Worm (Caenorhabditis elegans): ENCODE measurements around the gene srsx-34.

Gene srsx-34

ce11 chrV:9013765-9014164 lies 22.0 kb upstream of the srsx-34 start, which contains the start of gene srh-201:
Gene srh-201, minus strand, starts transcription at chrV:9013865.
- no peak for TF ChIP-seq sem-2 (GFP tag; optimal IDR thresholded peaks at IDR 0.05)
- TF ChIP-seq nhr-12 (tag; optimal IDR thresholded peaks at IDR 0.05) = no peak
- TF ChIP-seq nhr-28 (tag; optimal IDR thresholded peaks at IDR 0.05) = no peak
- no peak for TF ChIP-seq lin-13 (tag; optimal IDR thresholded peaks at IDR 0.05)
- no peak for TF ChIP-seq lsy-2 (tag; optimal IDR thresholded peaks at IDR 0.05)
- no peak for TF ChIP-seq ceh-43 (GFP tag; optimal IDR thresholded peaks at IDR 0.05)
- no peak for TF ChIP-seq pha-4 (tag; optimal IDR thresholded peaks at IDR 0.05)
- TF ChIP-seq elt-1 (tag; optimal IDR thresholded peaks at IDR 0.05; ENCODE audit: borderline replicate concordance, insufficient read depth) = no peak
- no peak for TF ChIP-seq nhr-76 (tag; optimal IDR thresholded peaks at IDR 0.05)
- no peak for TF ChIP-seq ham-2 (GFP tag; optimal IDR thresholded peaks at IDR 0.05)
- TF ChIP-seq mab-5 (tag; optimal IDR thresholded peaks at IDR 0.05) = no peak
- no peak for TF ChIP-seq mls-2 (tag; optimal IDR thresholded peaks at IDR 0.05)
- no peak for TF ChIP-seq elt-3 (tag; optimal IDR thresholded peaks at IDR 0.05)
- no peak for TF ChIP-seq ceh-83 (GFP tag; optimal IDR thresholded peaks at IDR 0.05)
- TF ChIP-seq lin-32 (GFP tag; optimal IDR thresholded peaks at IDR 0.05) = no peak
- no peak for TF ChIP-seq ceh-39 (tag; optimal IDR thresholded peaks at IDR 0.05)
- TF ChIP-seq drap-1 (GFP tag; optimal IDR thresholded peaks at IDR 0.05) = no peak

ce11 chrV:9015540-9015939 lies 20.2 kb upstream of the srsx-34 start, which contains the start of gene srt-18:
Gene srt-18, minus strand, starts transcription at chrV:9015640.
- TF ChIP-seq sem-2 (GFP tag; optimal IDR thresholded peaks at IDR 0.05) (no peak), ceh-43 (GFP tag; optimal IDR thresholded peaks at IDR 0.05) (no peak), unc-120 (tag; optimal IDR thresholded peaks at IDR 0.05; ENCODE audit: poor library complexity, severe bottlenecking) (no peak), sptf-1 (tag; optimal IDR thresholded peaks at IDR 0.05) (no peak), mls-2 (tag; optimal IDR thresholded peaks at IDR 0.05) (no peak), ceh-83 (GFP tag; optimal IDR thresholded peaks at IDR 0.05) (no peak)

ce11 chrV:9016479-9016878 lies 19.3 kb upstream of the srsx-34 start, which contains the start of gene oac-40:
Gene oac-40, plus strand, starts transcription at chrV:9016779.
- no peak for TF ChIP-seq elt-1 (tag; optimal IDR thresholded peaks at IDR 0.05; ENCODE audit: borderline replicate concordance, insufficient read depth)
- TF ChIP-seq cnd-1 (tag; optimal IDR thresholded peaks at IDR 0.05) = no peak

ce11 chrV:9018871-9019270 lies 16.9 kb upstream of the srsx-34 start:
- TF ChIP-seq blmp-1 (tag; optimal IDR thresholded peaks at IDR 0.05) (no peak), pha-4 (tag; optimal IDR thresholded peaks at IDR 0.05) (no peak)

- TF ChIP-seq M03D4.4 (tag; optimal IDR thresholded peaks at IDR 0.05) (no peak), lsy-2 (tag; optimal IDR thresholded peaks at IDR 0.05) (no peak), tbx-8 (GFP tag; optimal IDR thresholded peaks at IDR 0.05) (no peak), snpc-4 (tag; optimal IDR thresholded peaks at IDR 0.05) (no peak), nhr-28 (tag; optimal IDR thresholded peaks at IDR 0.05) (no peak), lin-32 (GFP tag; optimal IDR thresholded peaks at IDR 0.05) (no peak), mep-1 (tag; optimal IDR thresholded peaks at IDR 0.05) (no peak), zip-8 (tag; optimal IDR thresholded peaks at IDR 0.05) (no peak), nhr-2 (tag; optimal IDR thresholded peaks at IDR 0.05) (no peak), nhr-237 (tag; optimal IDR thresholded peaks at IDR 0.05) (no peak), mab-5 (tag; optimal IDR thresholded peaks at IDR 0.05) (no peak), elt-3 (tag; optimal IDR thresholded peaks at IDR 0.05) (no peak), unc-62 (GFP tag; optimal IDR thresholded peaks at IDR 0.05) (no peak), cnd-1 (tag; optimal IDR thresholded peaks at IDR 0.05) (no peak), pha-4 (tag; optimal IDR thresholded peaks at IDR 0.05) (no peak), mls-2 (tag; optimal IDR thresholded peaks at IDR 0.05) (no peak)
Measured at ce11 chrV:9022078-9022477, 13.7 kb upstream of the srsx-34 start, which contains the start of gene oac-41. Gene oac-41, minus strand, starts transcription at chrV:9022178.

- no peak for TF ChIP-seq sptf-1 (tag; optimal IDR thresholded peaks at IDR 0.05)
- TF ChIP-seq hlh-1 (tag; optimal IDR thresholded peaks at IDR 0.05) = no peak
- no peak for TF ChIP-seq ham-2 (GFP tag; optimal IDR thresholded peaks at IDR 0.05)
- no peak for TF ChIP-seq unc-39 (tag; optimal IDR thresholded peaks at IDR 0.05)
- no peak for TF ChIP-seq sem-2 (GFP tag; optimal IDR thresholded peaks at IDR 0.05)
- TF ChIP-seq ces-1 (GFP tag; optimal IDR thresholded peaks at IDR 0.05) = no peak
- no peak for TF ChIP-seq bed-3 (GFP tag; optimal IDR thresholded peaks at IDR 0.05)
- TF ChIP-seq flh-1 (GFP tag; optimal IDR thresholded peaks at IDR 0.05) = no peak
- no peak for TF ChIP-seq mep-1 (tag; optimal IDR thresholded peaks at IDR 0.05)
- no peak for TF ChIP-seq mls-2 (tag; optimal IDR thresholded peaks at IDR 0.05)
- no peak for TF ChIP-seq tbx-8 (GFP tag; optimal IDR thresholded peaks at IDR 0.05)
- no peak for TF ChIP-seq lin-13 (tag; optimal IDR thresholded peaks at IDR 0.05)
- TF ChIP-seq zip-8 (tag; optimal IDR thresholded peaks at IDR 0.05) = no peak
Measured at ce11 chrV:9024713-9025112, 11.1 kb upstream of the srsx-34 start, which contains the start of gene bus-1. Gene bus-1, minus strand, starts transcription at chrV:9024813.

All from whole organism, mixed stage, embryonic.